Worm (Caenorhabditis elegans) whole organism, L3 larva: ENCODE results near the gene R02F2.5.

Source experiments
- ZK546.5 ChIP-seq: sonication (generic microtip); optimal IDR thresholded peaks from 2 replicates; lab custom pipeline; 2017; ENCODE audit warnings: missing biosample characterization, missing genetic modification characterization
- ama-1 ChIP-seq: fragments of 150-350 bp; optimal IDR thresholded peaks from 2 replicates; lab custom pipeline; 2018
- ceh-28 ChIP-seq: fragments of 150-350 bp; optimal IDR thresholded peaks from 2 replicates; lab custom pipeline; 2014; ENCODE audit warnings: missing biosample characterization, missing genetic modification reagents, missing genetic modification characterization
- ceh-82 ChIP-seq: fragments of 150-350 bp; optimal IDR thresholded peaks from 2 replicates; lab custom pipeline; 2014; ENCODE audit warnings: missing biosample characterization, missing genetic modification characterization
- ceh-9 ChIP-seq: sonication (generic microtip); optimal IDR thresholded peaks from 2 replicates; lab custom pipeline; 2018; ENCODE audit warnings: missing biosample characterization, missing genetic modification characterization
- daf-12 ChIP-seq: fragments of 150-350 bp; optimal IDR thresholded peaks from 2 replicates; lab custom pipeline; 2014; ENCODE audit warnings: missing biosample characterization, missing genetic modification reagents, missing genetic modification characterization
- egl-27 ChIP-seq: sonication (generic microtip); optimal IDR thresholded peaks from 4 replicates; lab custom pipeline; 2017; ENCODE audit warnings: missing biosample characterization, missing genetic modification reagents, missing genetic modification characterization
- egl-5 ChIP-seq: fragments of 150-350 bp; optimal IDR thresholded peaks from 2 replicates; lab custom pipeline; 2017; ENCODE audit warnings: missing biosample characterization, missing genetic modification reagents, missing genetic modification characterization, inconsistent platforms
- elt-1 ChIP-seq: fragments of 150-350 bp; optimal IDR thresholded peaks from 2 replicates; lab custom pipeline; 2014; ENCODE audit warnings: missing biosample characterization, missing genetic modification characterization
- elt-2 ChIP-seq: sonication (generic microtip); optimal IDR thresholded peaks from 2 replicates; lab custom pipeline; 2016; ENCODE audit warnings: missing genetic modification reagents, mild to moderate bottlenecking, missing genetic modification characterization, missing compliant biosample characterization
- elt-3 ChIP-seq, 3 experiments: fragments of 150-350 bp in 1 of 3; sonication (generic microtip) in 2 of 3; optimal IDR thresholded peaks; 2 replicates in 2 of 3; 4 replicates in 1 of 3; lab custom pipeline; 2014 to 2017; ENCODE audit warnings: missing biosample characterization in 3 of 3, missing genetic modification characterization in 3 of 3
- eor-1 ChIP-seq, 2 experiments: fragments of 150-350 bp; optimal IDR thresholded peaks; 2 replicates each; lab custom pipeline; 2014 to 2018; ENCODE audit warnings: missing biosample characterization in 2 of 2, missing genetic modification characterization in 2 of 2
- fkh-10 ChIP-seq: sonication (generic microtip); optimal IDR thresholded peaks from 2 replicates; lab custom pipeline; 2017; ENCODE audit warnings: missing biosample characterization, missing genetic modification reagents, missing genetic modification characterization
- hmg-11 ChIP-seq: sonication (generic microtip); optimal IDR thresholded peaks from 2 replicates; lab custom pipeline; 2016; ENCODE audit warnings: missing genetic modification characterization, missing compliant biosample characterization
- jun-1 ChIP-seq: fragments of 150-350 bp; optimal IDR thresholded peaks from 2 replicates; lab custom pipeline; 2014; ENCODE audit warnings: missing biosample characterization, missing genetic modification reagents, missing genetic modification characterization
- lin-15B ChIP-seq: fragments of 150-350 bp; optimal IDR thresholded peaks from 2 replicates; lab custom pipeline; 2014; ENCODE audit warnings: missing biosample characterization, missing genetic modification characterization
- lin-39 ChIP-seq: fragments of 150-350 bp; optimal IDR thresholded peaks from 2 replicates; lab custom pipeline; 2018; ENCODE audit warnings: missing biosample characterization, missing genetic modification reagents, missing genetic modification characterization
- lsy-12 ChIP-seq: sonication (generic microtip); optimal IDR thresholded peaks from 2 replicates; lab custom pipeline; 2016; ENCODE audit warnings: mild to moderate bottlenecking, missing genetic modification characterization, missing compliant biosample characterization
- mdl-1 ChIP-seq: fragments of 150-350 bp; optimal IDR thresholded peaks from 2 replicates; lab custom pipeline; 2014; ENCODE audit warnings: missing biosample characterization, missing genetic modification characterization
- mml-1 ChIP-seq: fragments of 150-350 bp; sonication (generic microtip); optimal IDR thresholded peaks from 3 replicates; lab custom pipeline; 2014; ENCODE audit warnings: missing biosample characterization, missing genetic modification characterization
- nfya-1 ChIP-seq: sonication (generic microtip); optimal IDR thresholded peaks from 2 replicates; lab custom pipeline; 2017; ENCODE audit warnings: missing genetic modification characterization, mild to moderate bottlenecking, missing compliant biosample characterization, antibody characterized with exemption, moderate library complexity; ENCODE audit not compliant: insufficient read depth
- nhr-11 ChIP-seq: fragments of 150-350 bp; optimal IDR thresholded peaks from 2 replicates; lab custom pipeline; 2014; ENCODE audit warnings: missing biosample characterization, missing genetic modification characterization
- nhr-12 ChIP-seq: fragments of 150-350 bp; optimal IDR thresholded peaks from 2 replicates; lab custom pipeline; 2014; ENCODE audit warnings: missing biosample characterization, missing genetic modification characterization
- nhr-23 ChIP-seq: fragments of 150-350 bp; optimal IDR thresholded peaks from 2 replicates; lab custom pipeline; 2014; ENCODE audit warnings: missing biosample characterization, missing genetic modification reagents, missing genetic modification characterization
- nhr-237 ChIP-seq: fragments of 150-350 bp; optimal IDR thresholded peaks from 2 replicates; lab custom pipeline; 2014; ENCODE audit warnings: missing biosample characterization, missing genetic modification characterization
- nhr-25 ChIP-seq: sonication (generic microtip); optimal IDR thresholded peaks from 2 replicates; lab custom pipeline; 2017; ENCODE audit warnings: missing biosample characterization, missing genetic modification characterization
- nhr-43 ChIP-seq: sonication (generic microtip); optimal IDR thresholded peaks from 2 replicates; lab custom pipeline; 2016; ENCODE audit warnings: mild to moderate bottlenecking, missing genetic modification characterization, missing compliant biosample characterization; ENCODE audit not compliant: poor library complexity, severe bottlenecking
- nhr-67 ChIP-seq: fragments of 150-350 bp; optimal IDR thresholded peaks from 2 replicates; lab custom pipeline; 2014; ENCODE audit warnings: missing biosample characterization, missing genetic modification characterization
- nhr-77 ChIP-seq: fragments of 150-350 bp; optimal IDR thresholded peaks from 2 replicates; lab custom pipeline; 2014; ENCODE audit warnings: missing biosample characterization, missing genetic modification characterization
- pha-4 ChIP-seq: fragments of 150-350 bp; optimal IDR thresholded peaks from 2 replicates; lab custom pipeline; 2014; ENCODE audit warnings: missing biosample characterization, missing genetic modification reagents, missing genetic modification characterization
- pqm-1 ChIP-seq: fragments of 150-350 bp; optimal IDR thresholded peaks from 2 replicates; lab custom pipeline; 2017; ENCODE audit warnings: missing biosample characterization, missing genetic modification characterization, inconsistent platforms
- sea-2 ChIP-seq: fragments of 150-350 bp; sonication (generic microtip); optimal IDR thresholded peaks from 4 replicates; lab custom pipeline; 2014; ENCODE audit warnings: missing biosample characterization, missing genetic modification reagents, missing genetic modification characterization
- skn-1 ChIP-seq: fragments of 150-350 bp; optimal IDR thresholded peaks from 2 replicates; lab custom pipeline; 2014; ENCODE audit warnings: missing biosample characterization, missing genetic modification characterization
- snpc-4 ChIP-seq: fragments of 150-350 bp; optimal IDR thresholded peaks from 2 replicates; lab custom pipeline; 2014; ENCODE audit warnings: missing biosample characterization, missing genetic modification characterization
- tbx-2 ChIP-seq: sonication (generic microtip); optimal IDR thresholded peaks from 2 replicates; lab custom pipeline; 2016; ENCODE audit warnings: mild to moderate bottlenecking, missing genetic modification characterization, missing compliant biosample characterization
- unc-62 ChIP-seq: fragments of 150-350 bp; sonication (generic microtip); optimal IDR thresholded peaks from 4 replicates; lab custom pipeline; 2014; ENCODE audit warnings: missing biosample characterization, missing genetic modification reagents, missing genetic modification characterization
- zag-1 ChIP-seq: fragments of 150-350 bp; optimal IDR thresholded peaks from 2 replicates; lab custom pipeline; 2014; ENCODE audit warnings: missing biosample characterization, missing genetic modification characterization
- ztf-11 ChIP-seq: fragments of 150-350 bp; optimal IDR thresholded peaks from 2 replicates; lab custom pipeline; 2014; ENCODE audit warnings: missing biosample characterization, missing genetic modification characterization
- ztf-4 ChIP-seq: fragments of 150-350 bp; optimal IDR thresholded peaks from 2 replicates; lab custom pipeline; 2014; ENCODE audit warnings: missing biosample characterization, missing genetic modification characterization

R02F2.5 gene

ce11 chrIII:5503669-5504068, 24.6 kb downstream of the R02F2.5 start:
- TF ChIP-seq mdl-1 (tag; lab: Kevin White, UChicago) = no peak
- TF ChIP-seq elt-3 (tag; optimal IDR thresholded peaks at IDR 0.05; lab: Kevin White, UChicago) = no peak
- no peak for TF ChIP-seq nfya-1 (tag; lab: Kevin White, UChicago)
- no peak for TF ChIP-seq tbx-2 (tag; lab: Kevin White, UChicago)
- TF ChIP-seq pqm-1 = no peak
- no peak for TF ChIP-seq nhr-25 (tag; lab: Kevin White, UChicago)
- no peak for TF ChIP-seq ceh-9 (tag; lab: Kevin White, UChicago)
- TF ChIP-seq jun-1 (tag; lab: Kevin White, UChicago) = no peak
- no peak for TF ChIP-seq mml-1 (tag; lab: Kevin White, UChicago)
- no peak for TF ChIP-seq pha-4 (tag; lab: Kevin White, UChicago)
- no peak for TF ChIP-seq nhr-67 (tag; lab: Kevin White, UChicago)

DNA sequence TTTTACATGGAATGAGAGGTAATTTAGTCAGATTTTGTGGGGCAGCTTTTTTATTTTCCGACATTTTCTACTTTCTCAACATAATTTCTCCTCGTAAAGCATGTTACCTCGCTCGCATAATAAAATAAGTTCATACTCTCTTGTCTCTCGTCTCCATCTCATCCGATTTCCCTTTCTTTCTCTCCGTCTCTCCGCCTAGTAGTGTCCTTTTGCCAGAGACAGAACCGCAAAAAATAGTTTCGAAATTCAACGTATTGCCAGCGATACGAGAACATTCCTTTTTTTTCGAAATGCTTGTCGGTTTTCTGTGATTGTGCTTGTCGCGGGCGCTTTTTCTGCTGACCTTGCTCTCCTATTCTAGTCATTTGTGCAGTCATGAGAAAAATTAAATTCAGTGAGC, 25.0 kb downstream of the R02F2.5 start:
- peak in 1 of 3 experiments; percentile 38 for TF ChIP-seq elt-3 (tag; optimal IDR thresholded peaks at IDR 0.05; lab: Kevin White, UChicago)
- TF ChIP-seq ceh-28 = peak; percentile 56
- peak; percentile 56 for TF ChIP-seq elt-2 (tag; lab: Kevin White, UChicago)
- peak; percentile 29 for TF ChIP-seq fkh-10
- peak; percentile 90 for TF ChIP-seq nhr-25 (tag; lab: Kevin White, UChicago)
- TF ChIP-seq ama-1 (lab: Kevin White, UChicago) = peak; percentile 98
- TF ChIP-seq hmg-11 (tag; lab: Kevin White, UChicago) = peak; percentile 28
- TF ChIP-seq nfya-1 (tag; lab: Kevin White, UChicago) = peak; percentile 70
- TF ChIP-seq nhr-77 = no peak
- TF ChIP-seq nhr-23 (tag; lab: Kevin White, UChicago) = peak; percentile 45
- peak; percentile 77 for TF ChIP-seq jun-1 (tag; lab: Kevin White, UChicago)
- TF ChIP-seq nhr-43 = peak; percentile 28
- TF ChIP-seq pqm-1 = peak; percentile 34
- peak; percentile 25 for TF ChIP-seq lin-15B
- peak; percentile 44 for TF ChIP-seq ztf-4 (tag; lab: Kevin White, UChicago)
- peak; percentile 12 for TF ChIP-seq egl-5 (tag; lab: Kevin White, UChicago)
- no peak for TF ChIP-seq nhr-12 (tag; lab: Kevin White, UChicago)
- TF ChIP-seq eor-1 (tag; optimal IDR thresholded peaks at IDR 0.05; lab: Kevin White, UChicago) = no peak
- peak; percentile 15 for TF ChIP-seq skn-1
- peak; percentile 40 for TF ChIP-seq lsy-12
- TF ChIP-seq ztf-11 (tag; lab: Kevin White, UChicago) = no peak
- peak; percentile 56 for TF ChIP-seq snpc-4 (tag; lab: Kevin White, UChicago)
- TF ChIP-seq sea-2 (GFP tag; lab: Kevin White, UChicago) = no peak
- peak; percentile 4 for TF ChIP-seq lin-39

- no peak for TF ChIP-seq mml-1 (tag; lab: Kevin White, UChicago)
- TF ChIP-seq unc-62 (GFP tag; lab: Kevin White, UChicago) = no peak
- TF ChIP-seq nhr-43 = peak; percentile 42
- TF ChIP-seq egl-5 (tag; lab: Kevin White, UChicago) = no peak
- TF ChIP-seq, all 47 proteins: peak for 1
These were observed 25.8 kb downstream of the R02F2.5 start for ce11 chrIII:5504725-5505473.

DNA sequence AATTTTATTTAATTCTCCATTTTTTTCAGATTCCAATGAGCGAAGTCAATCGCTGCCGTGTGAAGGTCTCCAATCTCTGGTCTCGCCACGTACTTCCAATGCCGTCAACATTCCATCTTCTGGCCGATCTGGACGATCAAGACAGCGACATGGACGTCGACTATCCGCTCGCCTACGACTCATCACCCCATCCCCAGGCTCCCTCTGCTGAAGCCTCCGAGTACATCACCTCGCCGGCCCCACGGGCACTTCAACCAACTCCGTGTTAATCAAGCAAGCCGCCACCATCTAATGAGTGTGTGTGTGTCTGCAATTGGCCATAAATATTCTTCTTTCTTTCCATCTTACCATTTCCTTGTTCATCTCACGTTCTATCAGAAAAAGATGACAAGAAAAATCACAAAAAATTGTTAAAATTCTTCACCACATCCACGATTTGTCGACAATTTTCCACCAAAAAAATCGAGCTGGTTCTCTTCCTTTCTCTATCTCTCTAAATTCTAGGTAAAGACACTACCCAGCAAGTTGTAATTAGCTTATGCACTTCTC, 26.4 kb downstream of the R02F2.5 start:
- TF ChIP-seq ama-1 (lab: Kevin White, UChicago) (peak; percentile 44), sea-2 (GFP tag; lab: Kevin White, UChicago) (no peak)

- TF ChIP-seq lin-15B = no peak
- TF ChIP-seq ceh-82 (tag; lab: Kevin White, UChicago) = no peak
- TF ChIP-seq nhr-25 (tag; lab: Kevin White, UChicago) = peak; percentile 40
- TF ChIP-seq lin-39 = no peak
- TF ChIP-seq daf-12 = no peak
- TF ChIP-seq zag-1 (tag; lab: Kevin White, UChicago) = no peak
- TF ChIP-seq ZK546.5 (tag; lab: Kevin White, UChicago) = no peak
- TF ChIP-seq egl-27 (tag; lab: Kevin White, UChicago) = no peak
- TF ChIP-seq nhr-237 (tag; lab: Kevin White, UChicago) = no peak
- no peak for TF ChIP-seq eor-1 (tag; optimal IDR thresholded peaks at IDR 0.05; lab: Kevin White, UChicago)
- no peak for TF ChIP-seq skn-1
- no peak for TF ChIP-seq ztf-11 (tag; lab: Kevin White, UChicago)
- no peak for TF ChIP-seq ceh-28
- no peak for TF ChIP-seq nhr-11 (tag; lab: Kevin White, UChicago)
- TF ChIP-seq snpc-4 (tag; lab: Kevin White, UChicago) = no peak
- peak; percentile 92 for TF ChIP-seq ama-1 (lab: Kevin White, UChicago)
- TF ChIP-seq elt-1 = no peak
- TF ChIP-seq fkh-10 = no peak
- TF ChIP-seq egl-5 (tag; lab: Kevin White, UChicago) = no peak
- peak; percentile 44 for TF ChIP-seq jun-1 (tag; lab: Kevin White, UChicago)
- no peak for TF ChIP-seq nhr-12 (tag; lab: Kevin White, UChicago)
- no peak for TF ChIP-seq nfya-1 (tag; lab: Kevin White, UChicago)
- TF ChIP-seq elt-3 (tag; optimal IDR thresholded peaks at IDR 0.05; lab: Kevin White, UChicago) = no peak
- TF ChIP-seq pqm-1 = no peak
- TF ChIP-seq ztf-4 (tag; lab: Kevin White, UChicago) = no peak
These were observed 27.0 kb downstream of the R02F2.5 start for ce11 chrIII:5506023-5506597.
